Worm (Caenorhabditis elegans) whole organism, L3 larva: ENCODE data around the gene hyl-2.

ENCODE experiments used
- R02D3.7 ChIP-seq: fragments of 150-350 bp; optimal IDR thresholded peaks from 2 replicates; lab custom pipeline; 2014; ENCODE audit warnings: missing biosample characterization, missing genetic modification characterization
- ZK546.5 ChIP-seq: sonication (generic microtip); optimal IDR thresholded peaks from 2 replicates; lab custom pipeline; 2017; ENCODE audit warnings: missing biosample characterization, missing genetic modification characterization
- aly-2 ChIP-seq: fragments of 150-350 bp; optimal IDR thresholded peaks from 2 replicates; lab custom pipeline; 2014; ENCODE audit warnings: missing biosample characterization, missing genetic modification characterization
- ceh-28 ChIP-seq: fragments of 150-350 bp; optimal IDR thresholded peaks from 2 replicates; lab custom pipeline; 2014; ENCODE audit warnings: missing biosample characterization, missing genetic modification reagents, missing genetic modification characterization
- ceh-82 ChIP-seq: fragments of 150-350 bp; optimal IDR thresholded peaks from 2 replicates; lab custom pipeline; 2014; ENCODE audit warnings: missing biosample characterization, missing genetic modification characterization
- daf-12 ChIP-seq: fragments of 150-350 bp; optimal IDR thresholded peaks from 2 replicates; lab custom pipeline; 2014; ENCODE audit warnings: missing biosample characterization, missing genetic modification reagents, missing genetic modification characterization
- egl-27 ChIP-seq: sonication (generic microtip); optimal IDR thresholded peaks from 4 replicates; lab custom pipeline; 2017; ENCODE audit warnings: missing biosample characterization, missing genetic modification reagents, missing genetic modification characterization
- egl-5 ChIP-seq: fragments of 150-350 bp; optimal IDR thresholded peaks from 2 replicates; lab custom pipeline; 2017; ENCODE audit warnings: missing biosample characterization, missing genetic modification reagents, missing genetic modification characterization, inconsistent platforms
- elt-1 ChIP-seq: fragments of 150-350 bp; optimal IDR thresholded peaks from 2 replicates; lab custom pipeline; 2014; ENCODE audit warnings: missing biosample characterization, missing genetic modification characterization
- elt-2 ChIP-seq: sonication (generic microtip); optimal IDR thresholded peaks from 2 replicates; lab custom pipeline; 2016; ENCODE audit warnings: missing genetic modification reagents, mild to moderate bottlenecking, missing genetic modification characterization, missing compliant biosample characterization
- elt-3 ChIP-seq, 3 experiments: fragments of 150-350 bp in 1 of 3; sonication (generic microtip) in 2 of 3; optimal IDR thresholded peaks; 2 replicates in 2 of 3; 4 replicates in 1 of 3; lab custom pipeline; 2014 to 2017; ENCODE audit warnings: missing biosample characterization in 3 of 3, missing genetic modification characterization in 3 of 3
- eor-1 ChIP-seq, 2 experiments: fragments of 150-350 bp; optimal IDR thresholded peaks; 2 replicates each; lab custom pipeline; 2014 to 2018; ENCODE audit warnings: missing biosample characterization in 2 of 2, missing genetic modification characterization in 2 of 2
- fkh-10 ChIP-seq: sonication (generic microtip); optimal IDR thresholded peaks from 2 replicates; lab custom pipeline; 2017; ENCODE audit warnings: missing biosample characterization, missing genetic modification reagents, missing genetic modification characterization
- fkh-2 ChIP-seq: fragments of 150-350 bp; optimal IDR thresholded peaks from 2 replicates; lab custom pipeline; 2014; ENCODE audit warnings: missing biosample characterization, missing genetic modification reagents, missing genetic modification characterization
- fos-1 ChIP-seq: fragments of 150-350 bp; optimal IDR thresholded peaks from 2 replicates; lab custom pipeline; 2014; ENCODE audit warnings: missing biosample characterization, missing genetic modification characterization
- hmg-11 ChIP-seq: sonication (generic microtip); optimal IDR thresholded peaks from 2 replicates; lab custom pipeline; 2016; ENCODE audit warnings: missing genetic modification characterization, missing compliant biosample characterization
- jun-1 ChIP-seq: fragments of 150-350 bp; optimal IDR thresholded peaks from 2 replicates; lab custom pipeline; 2014; ENCODE audit warnings: missing biosample characterization, missing genetic modification reagents, missing genetic modification characterization
- lin-15B ChIP-seq: fragments of 150-350 bp; optimal IDR thresholded peaks from 2 replicates; lab custom pipeline; 2014; ENCODE audit warnings: missing biosample characterization, missing genetic modification characterization
- lin-39 ChIP-seq: fragments of 150-350 bp; optimal IDR thresholded peaks from 2 replicates; lab custom pipeline; 2018; ENCODE audit warnings: missing biosample characterization, missing genetic modification reagents, missing genetic modification characterization
- lsy-12 ChIP-seq: sonication (generic microtip); optimal IDR thresholded peaks from 2 replicates; lab custom pipeline; 2016; ENCODE audit warnings: mild to moderate bottlenecking, missing genetic modification characterization, missing compliant biosample characterization
- mdl-1 ChIP-seq: fragments of 150-350 bp; optimal IDR thresholded peaks from 2 replicates; lab custom pipeline; 2014; ENCODE audit warnings: missing biosample characterization, missing genetic modification characterization
- mml-1 ChIP-seq: fragments of 150-350 bp; sonication (generic microtip); optimal IDR thresholded peaks from 3 replicates; lab custom pipeline; 2014; ENCODE audit warnings: missing biosample characterization, missing genetic modification characterization
- nfya-1 ChIP-seq: sonication (generic microtip); optimal IDR thresholded peaks from 2 replicates; lab custom pipeline; 2017; ENCODE audit warnings: missing genetic modification characterization, mild to moderate bottlenecking, missing compliant biosample characterization, antibody characterized with exemption, moderate library complexity; ENCODE audit not compliant: insufficient read depth
- nhr-11 ChIP-seq: fragments of 150-350 bp; optimal IDR thresholded peaks from 2 replicates; lab custom pipeline; 2014; ENCODE audit warnings: missing biosample characterization, missing genetic modification characterization
- nhr-12 ChIP-seq: fragments of 150-350 bp; optimal IDR thresholded peaks from 2 replicates; lab custom pipeline; 2014; ENCODE audit warnings: missing biosample characterization, missing genetic modification characterization
- nhr-23 ChIP-seq: fragments of 150-350 bp; optimal IDR thresholded peaks from 2 replicates; lab custom pipeline; 2014; ENCODE audit warnings: missing biosample characterization, missing genetic modification reagents, missing genetic modification characterization
- nhr-237 ChIP-seq: fragments of 150-350 bp; optimal IDR thresholded peaks from 2 replicates; lab custom pipeline; 2014; ENCODE audit warnings: missing biosample characterization, missing genetic modification characterization
- nhr-25 ChIP-seq: sonication (generic microtip); optimal IDR thresholded peaks from 2 replicates; lab custom pipeline; 2017; ENCODE audit warnings: missing biosample characterization, missing genetic modification characterization
- nhr-43 ChIP-seq: sonication (generic microtip); optimal IDR thresholded peaks from 2 replicates; lab custom pipeline; 2016; ENCODE audit warnings: mild to moderate bottlenecking, missing genetic modification characterization, missing compliant biosample characterization; ENCODE audit not compliant: poor library complexity, severe bottlenecking
- nhr-67 ChIP-seq: fragments of 150-350 bp; optimal IDR thresholded peaks from 2 replicates; lab custom pipeline; 2014; ENCODE audit warnings: missing biosample characterization, missing genetic modification characterization
- nhr-76 ChIP-seq: fragments of 150-350 bp; sonication (generic microtip); optimal IDR thresholded peaks from 5 replicates; lab custom pipeline; 2014; ENCODE audit warnings: missing biosample characterization, missing genetic modification characterization
- nhr-77 ChIP-seq: fragments of 150-350 bp; optimal IDR thresholded peaks from 2 replicates; lab custom pipeline; 2014; ENCODE audit warnings: missing biosample characterization, missing genetic modification characterization
- pha-4 ChIP-seq: fragments of 150-350 bp; optimal IDR thresholded peaks from 2 replicates; lab custom pipeline; 2014; ENCODE audit warnings: missing biosample characterization, missing genetic modification reagents, missing genetic modification characterization
- pqm-1 ChIP-seq: fragments of 150-350 bp; optimal IDR thresholded peaks from 2 replicates; lab custom pipeline; 2017; ENCODE audit warnings: missing biosample characterization, missing genetic modification characterization, inconsistent platforms
- sea-2 ChIP-seq: fragments of 150-350 bp; sonication (generic microtip); optimal IDR thresholded peaks from 4 replicates; lab custom pipeline; 2014; ENCODE audit warnings: missing biosample characterization, missing genetic modification reagents, missing genetic modification characterization
- skn-1 ChIP-seq: fragments of 150-350 bp; optimal IDR thresholded peaks from 2 replicates; lab custom pipeline; 2014; ENCODE audit warnings: missing biosample characterization, missing genetic modification characterization
- tbx-2 ChIP-seq: sonication (generic microtip); optimal IDR thresholded peaks from 2 replicates; lab custom pipeline; 2016; ENCODE audit warnings: mild to moderate bottlenecking, missing genetic modification characterization, missing compliant biosample characterization
- unc-62 ChIP-seq: fragments of 150-350 bp; sonication (generic microtip); optimal IDR thresholded peaks from 4 replicates; lab custom pipeline; 2014; ENCODE audit warnings: missing biosample characterization, missing genetic modification reagents, missing genetic modification characterization
- zag-1 ChIP-seq: fragments of 150-350 bp; optimal IDR thresholded peaks from 2 replicates; lab custom pipeline; 2014; ENCODE audit warnings: missing biosample characterization, missing genetic modification characterization
- ztf-4 ChIP-seq: fragments of 150-350 bp; optimal IDR thresholded peaks from 2 replicates; lab custom pipeline; 2014; ENCODE audit warnings: missing biosample characterization, missing genetic modification characterization

The hyl-2 gene

ce11 chrX:4720603-4721529 is 21.6 kb upstream of the hyl-2 start, which contains the start of gene F55D10.4:
Gene F55D10.4, minus strand, starts transcription at chrX:4720653.
- TF ChIP-seq nhr-11, result no peak
- TF ChIP-seq ceh-28, result no peak
- no peak for TF ChIP-seq nhr-67 (tag; lab: Kevin White, UChicago)
- TF ChIP-seq nhr-12 (tag; lab: Kevin White, UChicago), result no peak
- peak; percentile 6 for TF ChIP-seq hmg-11 (tag; lab: Kevin White, UChicago)
- no peak for TF ChIP-seq zag-1 (tag; lab: Kevin White, UChicago)
- no peak for TF ChIP-seq tbx-2 (tag; lab: Kevin White, UChicago)
- no peak for TF ChIP-seq nhr-237 (tag; lab: Kevin White, UChicago)
- no peak for TF ChIP-seq aly-2 (tag; lab: Kevin White, UChicago)
- TF ChIP-seq fos-1 (tag; lab: Kevin White, UChicago), result no peak
- peak; percentile 12 for TF ChIP-seq nfya-1 (tag; lab: Kevin White, UChicago)
- TF ChIP-seq unc-62 (GFP tag; lab: Kevin White, UChicago), result no peak

- TF ChIP-seq nhr-25 (tag; lab: Kevin White, UChicago) (no peak), fkh-10 (GFP tag; lab: Kevin White, UChicago) (peak; percentile 64)
Observed at ce11 chrX:4718114-4718513, 18.9 kb upstream of the hyl-2 start.

- TF ChIP-seq mml-1 (tag; lab: Kevin White, UChicago) (no peak), eor-1 (tag; optimal IDR thresholded peaks at IDR 0.05; lab: Kevin White, UChicago) (no peak), pha-4 (tag; lab: Kevin White, UChicago) (no peak), nhr-25 (tag; lab: Kevin White, UChicago) (no peak), fkh-2 (no peak), nhr-237 (tag; lab: Kevin White, UChicago) (no peak), skn-1 (tag; lab: Kevin White, UChicago) (no peak), nhr-77 (no peak), ceh-28 (no peak), hmg-11 (tag; lab: Kevin White, UChicago) (no peak), egl-5 (tag; lab: Kevin White, UChicago) (no peak), daf-12 (no peak), lin-15B (tag; lab: Kevin White, UChicago) (no peak)
Observed at ce11 chrX:4715107-4715506, 15.8 kb upstream of the hyl-2 start, which contains the start of gene rpl-25.1. Gene rpl-25.1, plus strand, starts transcription at chrX:4715178.

ce11 chrX:4711698-4712329 is 12.6 kb upstream of the hyl-2 start, which contains the start of the genes dnj-14 and glit-1:
Gene dnj-14, minus strand, starts transcription at chrX:4711748.
Gene glit-1, plus strand, starts transcription at chrX:4712279.
- no peak for TF ChIP-seq ZK546.5 (tag; lab: Kevin White, UChicago)
- peak; percentile 96 for TF ChIP-seq egl-5 (tag; lab: Kevin White, UChicago)
- TF ChIP-seq nhr-12 (tag; lab: Kevin White, UChicago), result no peak
- peak; percentile 81 for TF ChIP-seq lsy-12 (tag; lab: Kevin White, UChicago)
- peak; percentile 19 for TF ChIP-seq elt-1 (tag; lab: Kevin White, UChicago)
- TF ChIP-seq nhr-25 (tag; lab: Kevin White, UChicago), result peak; percentile 96
- peak; percentile 69 for TF ChIP-seq pqm-1 (tag; lab: Kevin White, UChicago)
- TF ChIP-seq lin-15B (tag; lab: Kevin White, UChicago), result peak; percentile 97
- peak; percentile 98 for TF ChIP-seq hmg-11 (tag; lab: Kevin White, UChicago)
- TF ChIP-seq R02D3.7, result peak; percentile 49
- no peak for TF ChIP-seq nhr-76 (tag; lab: Kevin White, UChicago)
- TF ChIP-seq jun-1 (tag; lab: Kevin White, UChicago), result peak; percentile 92
- TF ChIP-seq egl-27 (tag; lab: Kevin White, UChicago), result peak; percentile 43
- TF ChIP-seq mml-1 (tag; lab: Kevin White, UChicago), result no peak
- no peak for TF ChIP-seq nhr-67 (tag; lab: Kevin White, UChicago)
- TF ChIP-seq elt-2, result peak; percentile 91
- no peak for TF ChIP-seq sea-2
- TF ChIP-seq skn-1 (tag; lab: Kevin White, UChicago), result peak; percentile 78
- TF ChIP-seq nhr-43, result peak; percentile 77
- TF ChIP-seq ceh-82 (tag; lab: Kevin White, UChicago), result peak; percentile 59
- peak; percentile 27 for TF ChIP-seq unc-62 (GFP tag; lab: Kevin White, UChicago)
- peak; percentile 100 for TF ChIP-seq pha-4 (tag; lab: Kevin White, UChicago)
- TF ChIP-seq fkh-10 (GFP tag; lab: Kevin White, UChicago), result peak; percentile 23
- no peak for TF ChIP-seq zag-1 (tag; lab: Kevin White, UChicago)
- peak; percentile 97 for TF ChIP-seq nfya-1 (tag; lab: Kevin White, UChicago)
- TF ChIP-seq lin-39 (tag; lab: Kevin White, UChicago), result peak; percentile 99
- TF ChIP-seq ztf-4 (tag; lab: Kevin White, UChicago), result peak; percentile 61
- peak; percentile 91 for TF ChIP-seq nhr-23
- no peak for TF ChIP-seq daf-12
- peak; percentile 38 for TF ChIP-seq nhr-11
- peak; percentile 25 for TF ChIP-seq mdl-1 (tag; lab: Kevin White, UChicago)
- no peak for TF ChIP-seq nhr-237 (tag; lab: Kevin White, UChicago)
- TF ChIP-seq elt-3 (tag; optimal IDR thresholded peaks at IDR 0.05; lab: Kevin White, UChicago), result peak in 1 of 3 experiments; percentile 35
- TF ChIP-seq fos-1 (tag; lab: Kevin White, UChicago), result peak; percentile 81
- TF ChIP-seq tbx-2 (tag; lab: Kevin White, UChicago), result peak; percentile 19
